Fruit fly (Drosophila melanogaster) whole organism, wandering third instar larva: ENCODE data around the gene hoip.

Experiments used
- Abd-B ChIP-seq: fragments of >200 bp; optimal IDR thresholded peaks from 2 replicates; lab custom pipeline; 2017; ENCODE audit warnings: missing biosample characterization, missing genetic modification characterization
- CG32264 ChIP-seq: fragments of 200-800 bp; sonication (Bioruptor generic); optimal IDR thresholded peaks from 2 replicates; lab custom pipeline; 2016; ENCODE audit warnings: missing biosample characterization, missing genetic modification characterization
- CG9705 ChIP-seq: fragments of 200-800 bp; sonication (Bioruptor generic); optimal IDR thresholded peaks from 2 replicates; lab custom pipeline; 2018; ENCODE audit warnings: missing biosample characterization, mild to moderate bottlenecking, missing genetic modification characterization
- Dfd ChIP-seq: fragments of >200 bp; optimal IDR thresholded peaks from 2 replicates; lab custom pipeline; 2017; ENCODE audit warnings: missing biosample characterization, missing genetic modification characterization
- Dif ChIP-seq: fragments of 200-275, 200-300 bp; sonication (Bioruptor generic); optimal IDR thresholded peaks from 2 replicates; lab custom pipeline; 2018; ENCODE audit warnings: missing biosample characterization, missing genetic modification characterization; ENCODE audit not compliant: partially characterized antibody
- GATAd ChIP-seq: sonication (Bioruptor generic); optimal IDR thresholded peaks from 2 replicates; lab custom pipeline; 2016; ENCODE audit warnings: missing biosample characterization, missing genetic modification characterization
- HLH106 ChIP-seq: fragments of 200-800 bp; optimal IDR thresholded peaks from 3 replicates; lab custom pipeline; 2019; ENCODE audit warnings: missing biosample characterization, mild to moderate bottlenecking, missing genetic modification characterization, moderate library complexity
- Hnf4 ChIP-seq: fragments of 200-800 bp; sonication (Bioruptor generic); optimal IDR thresholded peaks from 2 replicates; lab custom pipeline; 2016; ENCODE audit warnings: missing biosample characterization, mild to moderate bottlenecking, missing genetic modification characterization
- Hr78 ChIP-seq: fragments of >200 bp; optimal IDR thresholded peaks from 2 replicates; lab custom pipeline; 2017; ENCODE audit warnings: missing biosample characterization, missing genetic modification characterization
- Jra ChIP-seq: sonication (Bioruptor generic); optimal IDR thresholded peaks from 2 replicates; lab custom pipeline; 2016; ENCODE audit warnings: missing biosample characterization, missing genetic modification characterization
- Mio ChIP-seq: sonication (Bioruptor generic); optimal IDR thresholded peaks from 2 replicates; lab custom pipeline; 2016; ENCODE audit warnings: missing biosample characterization, missing genetic modification characterization
- Myc ChIP-seq: fragments of >200 bp; optimal IDR thresholded peaks from 2 replicates; lab custom pipeline; 2017
- N ChIP-seq: fragments of >200 bp; optimal IDR thresholded peaks from 2 replicates; lab custom pipeline; 2018; ENCODE audit warnings: missing biosample characterization, missing external identifiers, missing genetic modification characterization
- OdsH ChIP-seq: fragments of 200-800 bp; sonication (Bioruptor generic); optimal IDR thresholded peaks from 2 replicates; lab custom pipeline; 2016; ENCODE audit warnings: missing biosample characterization, mild to moderate bottlenecking, missing genetic modification characterization
- Rel ChIP-seq, 2 experiments: fragments of 200-800 bp; sonication (Bioruptor generic) in 1 of 2; optimal IDR thresholded peaks; 2 replicates in 1 of 2; 3 replicates in 1 of 2; lab custom pipeline; 2016 to 2019; ENCODE audit warnings: mild to moderate bottlenecking in 2 of 2, missing biosample characterization in 2 of 2, missing genetic modification characterization in 2 of 2, moderate library complexity in 1 of 2
- Sp1 ChIP-seq: fragments of 200-800 bp; sonication (Bioruptor generic); optimal IDR thresholded peaks from 3 replicates; lab custom pipeline; 2019; ENCODE audit warnings: missing biosample characterization, mild to moderate bottlenecking, missing genetic modification characterization, moderate library complexity
- Vsx2 ChIP-seq: fragments of 200-300, 225-300 bp; sonication (Bioruptor generic); optimal IDR thresholded peaks from 2 replicates; lab custom pipeline; 2018; ENCODE audit warnings: missing biosample characterization, missing genetic modification characterization; ENCODE audit not compliant: partially characterized antibody
- br ChIP-seq: fragments of 200-800 bp; sonication (Bioruptor generic); optimal IDR thresholded peaks from 2 replicates; lab custom pipeline; 2016; ENCODE audit warnings: missing biosample characterization, missing genetic modification characterization
- brk ChIP-seq: fragments of 200-800 bp; sonication (Bioruptor generic); optimal IDR thresholded peaks from 2 replicates; lab custom pipeline; 2016; ENCODE audit warnings: missing biosample characterization, mild to moderate bottlenecking, missing genetic modification characterization
- dl ChIP-seq, 2 experiments: fragments of 175-275, 200-275 bp in 1 of 2; fragments of 200-275 bp in 1 of 2; sonication (Bioruptor generic); optimal IDR thresholded peaks; lab custom pipeline; 2018; ENCODE audit warnings: mild to moderate bottlenecking in 2 of 2, missing biosample characterization in 2 of 2, missing genetic modification characterization in 2 of 2, moderate library complexity in 2 of 2; ENCODE audit not compliant: partially characterized antibody in 2 of 2, insufficient read depth in 1 of 2
- dmrt93B ChIP-seq: fragments of 200-800 bp; sonication (Bioruptor generic); optimal IDR thresholded peaks from 2 replicates; lab custom pipeline; 2018; ENCODE audit warnings: missing biosample characterization, mild to moderate bottlenecking, missing genetic modification characterization
- dsf ChIP-seq: sonication (Bioruptor generic); optimal IDR thresholded peaks from 2 replicates; lab custom pipeline; 2016; ENCODE audit warnings: missing biosample characterization, missing genetic modification characterization, borderline replicate concordance
- ey ChIP-seq: fragments of 200-800 bp; sonication (Bioruptor generic); optimal IDR thresholded peaks from 2 replicates; lab custom pipeline; 2016; ENCODE audit warnings: missing biosample characterization, missing genetic modification characterization
- foxo ChIP-seq, 2 experiments: fragments of 200-800 bp; sonication (Bioruptor generic); optimal IDR thresholded peaks; 2 replicates in 1 of 2; 3 replicates in 1 of 2; lab custom pipeline; 2016 to 2017; ENCODE audit warnings: missing biosample characterization in 2 of 2, missing genetic modification characterization in 2 of 2
- fru ChIP-seq: fragments of 200-800 bp; sonication (Bioruptor generic); optimal IDR thresholded peaks from 3 replicates; lab custom pipeline; 2016; ENCODE audit warnings: missing biosample characterization, mild to moderate bottlenecking, missing genetic modification characterization
- h ChIP-seq: fragments of 200-800 bp; sonication (Bioruptor generic); optimal IDR thresholded peaks from 3 replicates; lab custom pipeline; 2016; ENCODE audit warnings: missing biosample characterization, mild to moderate bottlenecking, missing genetic modification characterization
- jim ChIP-seq: fragments of 175-275, 200-325 bp; sonication (Bioruptor generic); optimal IDR thresholded peaks from 2 replicates; lab custom pipeline; 2016; ENCODE audit warnings: missing biosample characterization, mild to moderate bottlenecking, missing genetic modification characterization
- lola ChIP-seq: fragments of >200 bp; optimal IDR thresholded peaks from 2 replicates; lab custom pipeline; 2017; ENCODE audit warnings: missing biosample characterization, missing genetic modification characterization
- pan ChIP-seq: fragments of >200 bp; optimal IDR thresholded peaks from 2 replicates; lab custom pipeline; 2017
- psq ChIP-seq: fragments of 200-800 bp; sonication (Bioruptor generic); optimal IDR thresholded peaks from 3 replicates; lab custom pipeline; 2017; ENCODE audit warnings: missing biosample characterization, mild to moderate bottlenecking, missing genetic modification characterization, moderate library complexity
- rgr ChIP-seq: fragments of 200-800 bp; sonication (Bioruptor generic); optimal IDR thresholded peaks from 3 replicates; lab custom pipeline; 2016; ENCODE audit warnings: missing biosample characterization, mild to moderate bottlenecking, missing genetic modification characterization
- sage ChIP-seq: fragments of 200-800 bp; sonication (Bioruptor generic); optimal IDR thresholded peaks from 2 replicates; lab custom pipeline; 2016; ENCODE audit warnings: missing biosample characterization, mild to moderate bottlenecking, missing genetic modification characterization
- sv ChIP-seq: fragments of 200-800 bp; sonication (Bioruptor generic); optimal IDR thresholded peaks from 3 replicates; lab custom pipeline; 2016; ENCODE audit warnings: missing biosample characterization, missing genetic modification characterization
- tai ChIP-seq: sonication (Bioruptor generic); optimal IDR thresholded peaks from 2 replicates; lab custom pipeline; 2016; ENCODE audit warnings: missing biosample characterization, missing genetic modification characterization
- usp ChIP-seq: fragments of >200 bp; optimal IDR thresholded peaks from 2 replicates; lab custom pipeline; 2017; ENCODE audit warnings: missing biosample characterization, missing genetic modification characterization
- woc ChIP-seq: sonication (Bioruptor generic); optimal IDR thresholded peaks from 2 replicates; lab custom pipeline; 2016; ENCODE audit warnings: missing biosample characterization, mild to moderate bottlenecking, missing genetic modification characterization

The hoip gene

DNA sequence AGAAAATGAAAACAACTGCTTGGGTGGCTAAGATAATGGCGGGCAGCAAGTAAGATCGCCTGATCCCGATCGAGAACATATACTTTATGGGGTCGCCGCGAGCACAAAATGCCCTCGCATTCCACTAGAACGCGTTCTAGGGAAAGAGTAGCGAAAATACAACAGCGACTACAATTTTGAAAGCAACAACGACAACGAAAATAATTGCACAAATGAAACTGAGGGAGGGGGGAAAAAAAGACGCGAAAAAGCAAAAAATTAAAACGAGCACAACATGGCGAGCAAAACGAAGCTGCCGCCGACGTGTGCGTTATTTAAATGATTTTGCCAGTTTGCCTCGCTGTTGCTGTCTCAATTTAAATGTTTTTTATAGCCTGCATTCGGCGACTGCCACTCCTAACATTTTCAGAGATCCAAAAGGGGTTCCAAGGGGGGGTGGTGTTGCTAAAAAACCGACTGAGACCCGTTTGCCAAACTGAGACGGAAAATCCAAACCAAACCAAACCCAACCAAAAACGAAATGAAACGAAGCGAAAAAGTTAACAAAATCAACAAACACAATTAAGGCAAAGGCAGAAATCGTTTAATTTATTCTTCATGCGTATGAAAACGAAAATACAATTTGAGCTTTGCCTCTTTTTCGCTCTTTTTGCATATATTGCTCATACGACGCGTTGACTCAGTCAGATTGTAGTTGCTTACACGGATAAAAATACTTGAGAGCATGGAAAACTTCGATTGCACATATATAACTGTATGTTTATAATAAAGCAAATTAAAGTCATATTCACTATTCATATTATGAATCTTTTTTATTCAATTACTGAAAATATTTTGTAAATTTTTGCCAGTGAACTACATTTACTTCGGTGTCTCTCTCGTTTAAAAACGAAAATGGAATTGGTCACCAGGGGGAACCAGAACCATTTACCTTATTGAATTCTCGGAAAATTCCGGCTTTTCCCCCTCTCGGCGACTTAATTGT lies 6.9 kb upstream of the hoip start:
- peak; percentile 25 for TF ChIP-seq dmrt93B (GFP tag; lab: Kevin White, UChicago)
- TF ChIP-seq tai (GFP tag; lab: Kevin White, UChicago) = no peak
- TF ChIP-seq brk (GFP tag; lab: Kevin White, UChicago) = peak; percentile 46
- TF ChIP-seq Jra = peak; percentile 8
- TF ChIP-seq rgr (GFP tag; lab: Kevin White, UChicago) = peak; percentile 74
- peak; percentile 76 for TF ChIP-seq OdsH
- peak; percentile 64 for TF ChIP-seq psq (GFP tag; lab: Kevin White, UChicago)
- peak; percentile 30 for TF ChIP-seq br (GFP tag; lab: Kevin White, UChicago)
- TF ChIP-seq h (GFP tag; lab: Kevin White, UChicago) = peak; percentile 68
- peak in 1 of 2 experiments; percentile 76 for TF ChIP-seq foxo (GFP tag; optimal IDR thresholded peaks at IDR 0.05; lab: Kevin White, UChicago)
- TF ChIP-seq HLH106 = peak; percentile 63
- peak; percentile 54 for TF ChIP-seq Sp1
- peak; percentile 69 for TF ChIP-seq fru (GFP tag; lab: Kevin White, UChicago)
- TF ChIP-seq jim (GFP tag; lab: Kevin White, UChicago) = peak; percentile 96
- TF ChIP-seq ey (GFP tag; lab: Kevin White, UChicago) = peak; percentile 67
- TF ChIP-seq Abd-B (GFP tag; lab: Kevin White, UChicago) = no peak
- TF ChIP-seq usp = no peak
- no peak for TF ChIP-seq Myc (lab: Kevin White, UChicago)
- no peak for TF ChIP-seq Rel (GFP tag; optimal IDR thresholded peaks at IDR 0.05; lab: Kevin White, UChicago)
- no peak for TF ChIP-seq Rel (tag; optimal IDR thresholded peaks at IDR 0.05; lab: Kevin White, UChicago)
- peak; percentile 57 for TF ChIP-seq sv (GFP tag; lab: Kevin White, UChicago)
- peak; percentile 55 for TF ChIP-seq Hnf4 (GFP tag; lab: Kevin White, UChicago)
- TF ChIP-seq, all 38 proteins: peak for 16

DNA sequence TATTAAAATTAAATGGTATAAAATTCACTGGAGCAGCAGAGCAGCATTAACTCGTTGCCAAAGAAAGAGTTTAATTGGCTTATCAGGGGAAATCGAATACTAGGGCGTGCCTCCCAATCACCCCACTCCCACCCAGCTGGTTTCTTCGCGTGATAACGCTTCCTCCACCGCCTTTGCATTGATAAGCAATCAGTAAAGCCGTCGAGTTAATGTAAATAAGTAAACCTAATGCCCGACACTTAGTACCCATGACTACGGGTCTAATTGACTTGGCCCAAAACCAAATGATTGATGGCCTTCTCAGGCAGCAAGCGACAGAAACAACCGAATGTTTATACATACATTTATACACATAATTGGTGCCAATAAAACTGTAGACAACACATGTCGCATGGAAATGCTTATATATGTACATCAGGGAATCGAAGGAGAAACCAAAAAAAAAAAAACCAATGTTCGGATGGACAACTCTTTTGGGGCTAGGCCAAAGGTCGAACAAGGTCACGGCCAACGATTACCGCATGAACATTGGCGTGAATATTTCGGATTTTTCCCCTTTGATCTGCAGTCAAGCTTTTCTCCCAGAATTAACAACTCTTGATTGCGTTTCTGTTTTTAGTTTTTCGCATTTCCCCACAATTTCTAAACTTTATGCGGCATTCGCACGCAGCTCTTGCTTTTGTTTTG lies 5.5 kb upstream of the hoip start:
- no peak for TF ChIP-seq dmrt93B (GFP tag; lab: Kevin White, UChicago)
- peak; percentile 22 for TF ChIP-seq h (GFP tag; lab: Kevin White, UChicago)

DNA sequence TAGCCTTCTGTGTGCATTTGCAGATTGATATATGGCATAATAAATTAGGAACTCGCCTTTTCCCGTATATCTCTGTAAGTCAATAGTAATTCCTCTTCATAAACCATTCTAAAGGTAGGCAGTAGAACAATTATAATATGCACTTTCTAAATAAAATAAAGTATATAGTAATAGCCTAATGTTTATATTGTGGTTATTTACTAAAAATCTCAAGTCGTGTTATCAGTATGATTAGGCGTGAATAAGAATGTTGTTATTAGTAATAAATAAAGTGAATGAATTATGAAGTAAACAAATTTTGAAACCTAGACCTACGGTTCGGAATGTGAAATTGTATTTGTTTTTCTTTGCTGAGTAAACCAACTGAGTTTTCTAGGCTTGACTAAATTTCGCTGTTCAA lies 3.9 kb upstream of the hoip start:
- TF ChIP-seq Sp1 = no peak
- TF ChIP-seq Mio = no peak
- no peak for TF ChIP-seq sage (GFP tag; lab: Kevin White, UChicago)
- TF ChIP-seq lola (GFP tag; lab: Kevin White, UChicago) = no peak
- TF ChIP-seq Hr78 (GFP tag; lab: Kevin White, UChicago) = no peak

DNA sequence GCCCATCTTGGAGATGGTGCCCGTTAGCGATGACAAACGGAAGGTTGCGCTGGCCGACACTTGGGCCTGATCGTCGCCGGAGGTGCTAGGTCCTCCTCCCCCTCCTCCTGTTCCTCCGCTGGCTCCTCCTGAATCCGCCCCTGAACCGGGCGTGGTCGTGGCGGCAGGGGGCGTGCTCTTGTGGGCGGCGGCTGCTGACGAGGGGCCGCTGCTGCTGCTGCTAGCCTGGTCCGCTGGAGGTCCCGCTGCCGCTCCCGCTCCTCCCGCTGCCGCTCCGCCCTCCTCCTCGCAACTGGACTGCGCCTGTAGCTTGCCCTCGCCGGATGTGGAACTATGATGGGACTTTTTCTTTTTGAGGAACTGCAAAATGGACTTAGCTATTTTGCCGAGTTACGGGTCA lies 2.0 kb upstream of the hoip start:
- TF ChIP-seq Dfd (GFP tag; lab: Kevin White, UChicago) = peak; percentile 92
- TF ChIP-seq Mio = no peak

DNA sequence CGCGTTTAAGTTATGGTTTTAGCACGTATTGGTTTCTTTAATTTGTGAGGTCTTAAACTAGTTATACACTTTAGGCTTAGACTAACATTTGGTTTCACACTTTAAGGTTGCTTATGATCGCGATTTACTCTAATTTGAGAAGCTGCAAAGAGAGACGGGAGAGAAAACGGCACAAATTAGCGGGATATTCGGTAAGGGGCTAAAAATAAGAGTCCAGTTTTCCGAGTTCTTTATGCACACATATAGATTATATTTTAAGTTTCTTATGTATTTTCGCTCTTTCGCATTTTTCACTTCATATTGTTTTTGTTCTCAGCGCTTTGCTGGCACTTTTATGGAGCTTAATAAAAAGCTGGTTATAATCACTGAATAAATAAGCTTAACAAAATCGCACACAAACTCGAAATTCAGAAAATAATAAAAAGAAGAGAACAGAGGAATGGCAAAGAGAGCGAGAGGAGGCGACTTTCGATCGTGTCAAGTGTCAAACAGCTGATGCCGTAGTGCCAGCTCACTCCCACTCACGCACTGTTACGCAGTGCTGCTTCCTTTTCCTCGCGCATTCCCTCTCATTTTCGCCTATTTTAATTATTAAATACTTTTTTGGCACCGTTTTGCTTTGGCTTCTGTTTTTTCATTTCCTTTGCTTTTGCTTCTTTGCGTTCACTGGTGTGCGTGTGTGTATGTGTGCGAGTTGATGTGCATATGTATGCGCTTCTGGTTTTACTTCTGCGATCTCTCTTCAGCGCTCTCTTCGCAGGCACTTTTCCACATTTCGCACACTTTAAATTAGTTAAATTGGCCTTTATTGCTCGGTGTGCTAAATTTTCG lies 1.3 kb upstream of the hoip start:
- TF ChIP-seq Vsx2 (GFP tag; lab: Kevin White, UChicago) (no peak), jim (GFP tag; lab: Kevin White, UChicago) (no peak), Sp1 (no peak), Dif (peak; percentile 10), lola (GFP tag; lab: Kevin White, UChicago) (no peak), CG9705 (no peak), Mio (no peak), CG32264 (peak; percentile 49), Rel (GFP tag; optimal IDR thresholded peaks at IDR 0.05; lab: Kevin White, UChicago) (peak; percentile 9), Rel (tag; optimal IDR thresholded peaks at IDR 0.05; lab: Kevin White, UChicago) (no peak), sage (GFP tag; lab: Kevin White, UChicago) (peak; percentile 73), Jra (no peak), HLH106 (no peak), dl (GFP tag; optimal IDR thresholded peaks at IDR 0.05; lab: Kevin White, UChicago; ENCODE audit: insufficient read depth in 1 of 2, partially characterized antibody in 2 of 2) (no peak), woc (no peak), N (GFP tag; lab: Kevin White, UChicago) (peak; percentile 83), OdsH (no peak), Abd-B (GFP tag; lab: Kevin White, UChicago) (no peak), GATAd (GFP tag; lab: Kevin White, UChicago) (no peak), rgr (GFP tag; lab: Kevin White, UChicago) (peak; percentile 17), pan (no peak), fru (GFP tag; lab: Kevin White, UChicago) (no peak), dsf (GFP tag; lab: Kevin White, UChicago) (no peak), ey (GFP tag; lab: Kevin White, UChicago) (no peak)
